Worm (Caenorhabditis elegans): ENCODE data around the gene R193.1.

ce11 chrX:1119305-1119704 lies 35.4 kb upstream of the R193.1 start, which contains the start of gene C05D9.7:
- TF ChIP-seq flt-1 (GFP tag; IDR thresholded peaks at IDR 0.05), result no peak
- TF ChIP-seq cog-1 (tag; optimal IDR thresholded peaks at IDR 0.05), result no peak
- no peak for TF ChIP-seq med-1 (GFP tag; optimal IDR thresholded peaks at IDR 0.05; ENCODE audit: insufficient read depth)
- TF ChIP-seq ztf-23 (GFP tag; IDR thresholded peaks at IDR 0.05), result no peak
- TF ChIP-seq tab-1 (GFP tag; IDR thresholded peaks at IDR 0.05), result no peak
- no peak for TF ChIP-seq ztf-29 (GFP tag; IDR thresholded peaks at IDR 0.05)
